Fruit fly (Drosophila melanogaster) whole organism, embryonic: Measurements from ENCODE around the gene CG10477.

Source experiments
- Abd-B ChIP-seq: fragments of 200-800 bp; sonication (Bioruptor generic); optimal IDR thresholded peaks from 2 replicates; lab custom pipeline; 2018; ENCODE audit warnings: missing biosample characterization, mild to moderate bottlenecking, missing genetic modification characterization, moderate library complexity
- Bdp1 ChIP-seq: fragments of 200-800 bp; sonication (Bioruptor generic); optimal IDR thresholded peaks from 3 replicates; lab custom pipeline; 2016; ENCODE audit warnings: missing biosample characterization, missing genetic modification characterization
- CG10147 ChIP-seq: fragments of 200-800 bp; sonication (Bioruptor generic); optimal IDR thresholded peaks from 2 replicates; lab custom pipeline; 2019; ENCODE audit warnings: missing biosample characterization, mild to moderate bottlenecking, missing genetic modification characterization, moderate library complexity
- CG10543 ChIP-seq: fragments of 200-800 bp; sonication (Bioruptor generic); optimal IDR thresholded peaks from 3 replicates; lab custom pipeline; 2017; ENCODE audit warnings: missing biosample characterization, mild to moderate bottlenecking, missing genetic modification characterization, moderate library complexity
- CG14441 ChIP-seq: fragments of 200-800 bp; sonication (Bioruptor generic); IDR thresholded peaks from 2 replicates; pipeline ENCODE4 v1.3.6; 2022; ENCODE audit warnings: missing biosample characterization, missing genetic modification characterization
- CG15011 ChIP-seq: fragments of 200-800 bp; sonication (Bioruptor generic); optimal IDR thresholded peaks from 3 replicates; lab custom pipeline; 2018; ENCODE audit warnings: missing biosample characterization, mild to moderate bottlenecking, missing genetic modification characterization
- CG15696 ChIP-seq: fragments of 200-800 bp; sonication (Bioruptor generic); optimal IDR thresholded peaks from 2 replicates; lab custom pipeline; 2019; ENCODE audit warnings: missing biosample characterization, mild to moderate bottlenecking, missing genetic modification characterization, moderate library complexity
- CG1602 ChIP-seq: fragments of 200-800 bp; sonication (Bioruptor generic); optimal IDR thresholded peaks from 3 replicates; lab custom pipeline; 2016; ENCODE audit warnings: missing biosample characterization, missing genetic modification characterization
- CG16779 ChIP-seq: fragments of 200-800 bp; sonication (Bioruptor generic); IDR thresholded peaks from 2 replicates; pipeline ENCODE4 v1.3.6; 2022; ENCODE audit warnings: missing biosample characterization, missing genetic modification characterization
- CG16815 ChIP-seq: fragments of 200-800 bp; sonication (Bioruptor generic); optimal IDR thresholded peaks from 3 replicates; lab custom pipeline; 2017; ENCODE audit warnings: missing biosample characterization, mild to moderate bottlenecking, missing genetic modification characterization
- CG17829 ChIP-seq: fragments of 200-800 bp; optimal IDR thresholded peaks from 2 replicates; lab custom pipeline; 2019; ENCODE audit warnings: missing biosample characterization, mild to moderate bottlenecking, missing genetic modification characterization, moderate library complexity
- CG2116 ChIP-seq: fragments of 200-800 bp; sonication (Bioruptor generic); optimal IDR thresholded peaks from 3 replicates; lab custom pipeline; 2018; ENCODE audit warnings: missing biosample characterization, mild to moderate bottlenecking, missing genetic modification characterization
- CG31441 ChIP-seq: fragments of 200-800 bp; sonication (Bioruptor generic); IDR thresholded peaks from 2 replicates; pipeline ENCODE4 v1.3.6; 2022; ENCODE audit warnings: missing biosample characterization, missing genetic modification characterization
- CG3281 ChIP-seq: fragments of 200-800 bp; sonication (Bioruptor generic); optimal IDR thresholded peaks from 3 replicates; lab custom pipeline; 2017; ENCODE audit warnings: missing biosample characterization, mild to moderate bottlenecking, missing genetic modification characterization
- CG34376 ChIP-seq: fragments of 200-800 bp; sonication (Bioruptor generic); optimal IDR thresholded peaks from 2 replicates; lab custom pipeline; 2018; ENCODE audit warnings: missing biosample characterization, mild to moderate bottlenecking, missing genetic modification characterization
- CG4282 ChIP-seq: fragments of 200-800 bp; sonication (Bioruptor generic); optimal IDR thresholded peaks from 2 replicates; lab custom pipeline; 2016; ENCODE audit warnings: missing biosample characterization, missing genetic modification characterization
- CG6683 ChIP-seq: fragments of 200-800 bp; sonication (Bioruptor generic); optimal IDR thresholded peaks from 2 replicates; lab custom pipeline; 2017; ENCODE audit warnings: missing biosample characterization, mild to moderate bottlenecking, missing genetic modification characterization, missing genetic modification reagents
- CG6813 ChIP-seq: fragments of 200-800 bp; sonication (Bioruptor generic); optimal IDR thresholded peaks from 2 replicates; lab custom pipeline; 2017; ENCODE audit warnings: missing biosample characterization, missing genetic modification characterization, mild to moderate bottlenecking, moderate library complexity, missing genetic modification reagents
- CG8290 ChIP-seq, 3 experiments: fragments of 200-800 bp; sonication (Bioruptor generic); optimal IDR thresholded peaks; 2 replicates each; lab custom pipeline; 2016 to 2019; ENCODE audit warnings: missing biosample characterization in 3 of 3, missing genetic modification characterization in 3 of 3, mild to moderate bottlenecking in 2 of 3, moderate library complexity in 1 of 3
- CG8924 ChIP-seq: fragments of 200-800 bp; optimal IDR thresholded peaks from 3 replicates; lab custom pipeline; 2019; ENCODE audit warnings: missing biosample characterization, mild to moderate bottlenecking, missing genetic modification characterization, moderate library complexity
- Chrac-16 ChIP-seq: fragments of 200-800 bp; sonication (Bioruptor generic); optimal IDR thresholded peaks from 3 replicates; lab custom pipeline; 2016; ENCODE audit warnings: missing biosample characterization, missing genetic modification characterization
- Fer2 ChIP-seq: fragments of 200-800 bp; sonication (Bioruptor generic); optimal IDR thresholded peaks from 2 replicates; lab custom pipeline; 2018; ENCODE audit warnings: missing biosample characterization, mild to moderate bottlenecking, missing genetic modification characterization, moderate library complexity
- HHEX ChIP-seq: fragments of 200-800 bp; sonication (Bioruptor generic); optimal IDR thresholded peaks from 3 replicates; lab custom pipeline; 2017; ENCODE audit warnings: missing biosample characterization, mild to moderate bottlenecking, missing genetic modification characterization, missing genetic modification reagents
- Hr78 ChIP-seq, 2 experiments: fragments of 200-800 bp in 1 of 2; fragments of >200 bp in 1 of 2; sonication (Bioruptor generic) in 1 of 2; optimal IDR thresholded peaks; 2 replicates each; lab custom pipeline; 2017 to 2019; ENCODE audit warnings: missing biosample characterization in 2 of 2, missing genetic modification characterization in 2 of 2, mild to moderate bottlenecking in 1 of 2, moderate library complexity in 1 of 2
- Lim3 ChIP-seq: fragments of 200-800 bp; sonication (Bioruptor generic); IDR thresholded peaks from 2 replicates; pipeline ENCODE4 v1.3.6; 2022; ENCODE audit warnings: missing biosample characterization, missing genetic modification characterization
- Max ChIP-seq: fragments of 200-800 bp; sonication (Bioruptor generic); optimal IDR thresholded peaks from 2 replicates; lab custom pipeline; 2016; ENCODE audit warnings: missing biosample characterization, mild to moderate bottlenecking, missing genetic modification characterization
- Nf-YA ChIP-seq: fragments of 200-800 bp; sonication (Bioruptor generic); IDR thresholded peaks from 2 replicates; pipeline ENCODE4 v1.3.6; 2022; ENCODE audit warnings: missing biosample characterization, missing genetic modification characterization
- Oaz ChIP-seq: fragments of 200-800 bp; sonication (Bioruptor generic); IDR thresholded peaks from 2 replicates; pipeline ENCODE4 v1.3.6; 2022; ENCODE audit warnings: missing biosample characterization, missing genetic modification characterization
- Poxn ChIP-seq: fragments of 200-800 bp; sonication (Bioruptor generic); IDR thresholded peaks from 2 replicates; pipeline ENCODE4 v1.3.6; 2022; ENCODE audit warnings: missing biosample characterization, missing genetic modification characterization
- Ravus ChIP-seq: fragments of 200-800 bp; sonication (Bioruptor generic); IDR thresholded peaks from 2 replicates; pipeline ENCODE4 v1.3.6; 2022; ENCODE audit warnings: missing biosample characterization, missing genetic modification characterization
- Rfx ChIP-seq: fragments of 200-800 bp; sonication (Bioruptor generic); IDR thresholded peaks from 2 replicates; pipeline ENCODE4 v1.3.6; 2022; ENCODE audit warnings: missing biosample characterization, missing genetic modification characterization
- Sry-β ChIP-seq: fragments of 200-800 bp; sonication (Bioruptor generic); optimal IDR thresholded peaks from 2 replicates; lab custom pipeline; 2018; ENCODE audit warnings: missing biosample characterization, mild to moderate bottlenecking, missing genetic modification characterization, moderate library complexity
- ara ChIP-seq: fragments of 200-800 bp; sonication (Bioruptor generic); IDR thresholded peaks from 2 replicates; pipeline ENCODE4 v1.3.6; 2022; ENCODE audit warnings: missing biosample characterization, missing genetic modification characterization
- ato ChIP-seq: fragments of 200-800 bp; sonication (Bioruptor generic); IDR thresholded peaks from 2 replicates; pipeline ENCODE4 v1.3.6; 2022; ENCODE audit warnings: missing biosample characterization, missing genetic modification characterization; ENCODE audit not compliant: partially characterized antibody
- bab2 ChIP-seq: fragments of 200-800 bp; sonication (Bioruptor generic); optimal IDR thresholded peaks from 2 replicates; lab custom pipeline; 2016; ENCODE audit warnings: missing biosample characterization, missing genetic modification characterization
- cg ChIP-seq: fragments of 200-800 bp; sonication (Bioruptor generic); optimal IDR thresholded peaks from 3 replicates; lab custom pipeline; 2019; ENCODE audit warnings: missing biosample characterization, mild to moderate bottlenecking, missing genetic modification characterization, moderate library complexity
- chn ChIP-seq: fragments of 200-800 bp; sonication (Bioruptor generic); optimal IDR thresholded peaks from 2 replicates; lab custom pipeline; 2016; ENCODE audit warnings: missing biosample characterization, missing genetic modification characterization
- ci ChIP-seq: fragments of 200-800 bp; sonication (Bioruptor generic); IDR thresholded peaks from 3 replicates; pipeline ENCODE4 v1.3.6; 2022; ENCODE audit warnings: missing biosample characterization, missing genetic modification characterization
- fd102C ChIP-seq: fragments of 200-800 bp; sonication (Bioruptor generic); optimal IDR thresholded peaks from 2 replicates; lab custom pipeline; 2018; ENCODE audit warnings: missing biosample characterization, mild to moderate bottlenecking, missing genetic modification characterization, moderate library complexity
- knrl ChIP-seq: fragments of 200-800 bp; sonication (Bioruptor generic); IDR thresholded peaks from 3 replicates; pipeline ENCODE4 v1.3.6; 2022; ENCODE audit warnings: missing biosample characterization, missing genetic modification characterization; ENCODE audit not compliant: partially characterized antibody
- lilli ChIP-seq: fragments of 200-800 bp; sonication (Bioruptor generic); optimal IDR thresholded peaks from 3 replicates; lab custom pipeline; 2016; ENCODE audit warnings: missing biosample characterization, missing genetic modification characterization
- mam ChIP-seq: fragments of 200-800 bp; sonication (Bioruptor generic); optimal IDR thresholded peaks from 3 replicates; lab custom pipeline; 2016; ENCODE audit warnings: missing biosample characterization, missing genetic modification characterization
- nerfin-1 ChIP-seq: fragments of 200-800 bp; sonication (Bioruptor generic); optimal IDR thresholded peaks from 3 replicates; lab custom pipeline; 2019; ENCODE audit warnings: missing biosample characterization, mild to moderate bottlenecking, missing genetic modification characterization, moderate library complexity
- pb ChIP-seq: fragments of 200-800 bp; sonication (Bioruptor generic); optimal IDR thresholded peaks from 3 replicates; lab custom pipeline; 2016; ENCODE audit warnings: missing biosample characterization, missing genetic modification characterization
- phol ChIP-seq: fragments of 200-800 bp; sonication (Bioruptor generic); optimal IDR thresholded peaks from 3 replicates; lab custom pipeline; 2018; ENCODE audit warnings: missing biosample characterization, mild to moderate bottlenecking, missing genetic modification characterization, moderate library complexity
- psq ChIP-seq: fragments of 200-800 bp; sonication (Bioruptor generic); optimal IDR thresholded peaks from 2 replicates; lab custom pipeline; 2017; ENCODE audit warnings: missing biosample characterization, missing genetic modification characterization
- ro ChIP-seq: fragments of 200-800 bp; sonication (Bioruptor generic); IDR thresholded peaks from 2 replicates; pipeline ENCODE4 v1.3.6; 2022; ENCODE audit warnings: missing biosample characterization, missing genetic modification characterization
- slou ChIP-seq: fragments of 200-800 bp; sonication (Bioruptor generic); optimal IDR thresholded peaks from 3 replicates; lab custom pipeline; 2016; ENCODE audit warnings: missing biosample characterization, missing genetic modification characterization
- stc ChIP-seq: fragments of 200-800 bp; sonication (Bioruptor generic); IDR thresholded peaks from 2 replicates; pipeline ENCODE4 v1.3.6; 2022; ENCODE audit warnings: missing biosample characterization, missing genetic modification characterization
- stwl ChIP-seq: fragments of 200-800 bp; sonication (Bioruptor generic); optimal IDR thresholded peaks from 3 replicates; lab custom pipeline; 2018; ENCODE audit warnings: missing biosample characterization, mild to moderate bottlenecking, missing genetic modification characterization, moderate library complexity
- tin ChIP-seq: fragments of 200-800 bp; sonication (Bioruptor generic); optimal IDR thresholded peaks from 3 replicates; lab custom pipeline; 2016; ENCODE audit warnings: missing biosample characterization, missing genetic modification characterization

CG10477 gene

DNA sequence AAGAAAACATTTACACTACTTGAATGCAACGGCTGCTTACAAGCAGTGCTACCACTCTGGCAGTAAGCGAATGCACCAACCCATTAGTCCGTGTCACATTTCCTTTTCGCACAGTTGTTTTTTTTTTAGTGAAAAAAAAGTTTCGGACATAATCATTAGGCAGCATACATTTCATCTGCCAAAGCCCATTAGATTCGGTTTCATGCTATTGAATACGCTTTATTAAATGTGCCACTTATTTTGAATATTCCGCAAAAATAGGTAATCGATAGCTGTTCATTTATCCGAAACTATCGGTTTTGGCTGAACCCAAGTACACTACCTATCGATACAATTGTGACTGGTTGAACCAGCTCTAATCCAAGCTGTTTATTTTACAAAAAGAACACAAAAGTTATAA is 20.4 kb upstream of the CG10477 start, which contains the start of gene tant (continued):
- TF ChIP-seq stc (GFP tag; lab: Robert Waterston, UW): no peak
- TF ChIP-seq Chrac-16 (GFP tag; lab: Kevin White, UChicago): no peak
- TF ChIP-seq CG10147 (GFP tag; lab: Kevin White, UChicago): no peak
- TF ChIP-seq psq (GFP tag; lab: Kevin White, UChicago): no peak
- no peak for TF ChIP-seq lilli (GFP tag; lab: Kevin White, UChicago)
- no peak for TF ChIP-seq CG6683
- TF ChIP-seq Sry-β: no peak
- no peak for TF ChIP-seq Poxn (GFP tag; lab: Robert Waterston, UW)
- no peak for TF ChIP-seq Nf-YA
- TF ChIP-seq Abd-B (GFP tag; lab: Kevin White, UChicago): peak; percentile 43
- TF ChIP-seq CG8924: no peak
- no peak for TF ChIP-seq CG34376 (GFP tag; lab: Kevin White, UChicago)
- TF ChIP-seq mam (GFP tag; lab: Kevin White, UChicago): peak; percentile 13
- TF ChIP-seq Rfx: peak; percentile 40; the same call in 1 of the 2 replicates
- no peak for TF ChIP-seq Oaz
- no peak for TF ChIP-seq CG3281 (GFP tag; lab: Kevin White, UChicago)
- TF ChIP-seq Lim3 (GFP tag; lab: Robert Waterston, UW): no peak
- no peak for TF ChIP-seq CG16779 (GFP tag; lab: Robert Waterston, UW)
- no peak for TF ChIP-seq Fer2 (tag; lab: Kevin White, UChicago)
- peak; percentile 94 for TF ChIP-seq CG2116 (GFP tag; lab: Kevin White, UChicago)
- TF ChIP-seq fd102C (GFP tag; lab: Kevin White, UChicago): no peak
- peak; percentile 58 for TF ChIP-seq stwl
- no peak for TF ChIP-seq pb (GFP tag; lab: Kevin White, UChicago)
- no peak for TF ChIP-seq CG4282 (GFP tag; lab: Kevin White, UChicago)
- TF ChIP-seq ara (GFP tag; lab: Robert Waterston, UW): no peak
- TF ChIP-seq CG15696 (tag; lab: Kevin White, UChicago): no peak
- TF ChIP-seq ci (GFP tag; lab: Robert Waterston, UW): no peak
- TF ChIP-seq nerfin-1 (tag; lab: Kevin White, UChicago): no peak
- peak; percentile 44 for TF ChIP-seq phol (tag; lab: Kevin White, UChicago)
- TF ChIP-seq bab2 (GFP tag; lab: Kevin White, UChicago): no peak
- no peak for TF ChIP-seq chn (GFP tag; lab: Kevin White, UChicago)
- no peak for TF ChIP-seq CG31441 (GFP tag; lab: Robert Waterston, UW)
- peak; percentile 11 for TF ChIP-seq Bdp1 (GFP tag; lab: Kevin White, UChicago)
- no peak for TF ChIP-seq ro (GFP tag; lab: Robert Waterston, UW)
- peak; percentile 6 for TF ChIP-seq Max (GFP tag; lab: Kevin White, UChicago)
- peak; percentile 97 for TF ChIP-seq knrl (GFP tag; lab: Robert Waterston, UW)
- no peak for TF ChIP-seq tin (GFP tag; lab: Kevin White, UChicago)
- TF ChIP-seq CG10543 (GFP tag; lab: Kevin White, UChicago): no peak
- no peak for TF ChIP-seq cg (GFP tag; lab: Kevin White, UChicago)
- no peak for TF ChIP-seq CG6813 (GFP tag; lab: Kevin White, UChicago)
- peak; percentile 8 for TF ChIP-seq CG17829
- TF ChIP-seq CG16815 (GFP tag; lab: Kevin White, UChicago): no peak
- peak; percentile 86 for TF ChIP-seq ato (GFP tag; lab: Robert Waterston, UW)
- no peak for TF ChIP-seq CG1602 (GFP tag; lab: Kevin White, UChicago)
- TF ChIP-seq CG8290 (GFP tag; optimal IDR thresholded peaks at IDR 0.05; lab: Kevin White, UChicago): peak; percentile 36
- no peak for TF ChIP-seq CG8290 (tag; optimal IDR thresholded peaks at IDR 0.05; lab: Kevin White, UChicago)
- no peak for TF ChIP-seq slou (GFP tag; lab: Kevin White, UChicago)
- TF ChIP-seq CG14441: no peak
- no peak for TF ChIP-seq CG15011 (GFP tag; lab: Kevin White, UChicago)
- TF ChIP-seq HHEX (GFP tag; lab: Kevin White, UChicago): no peak
- no peak for TF ChIP-seq Hr78 (GFP tag; optimal IDR thresholded peaks at IDR 0.05; lab: Kevin White, UChicago)
- no peak for TF ChIP-seq Ravus
